Worm (Caenorhabditis elegans): Measurements from ENCODE around the gene elp-1.

DNA sequence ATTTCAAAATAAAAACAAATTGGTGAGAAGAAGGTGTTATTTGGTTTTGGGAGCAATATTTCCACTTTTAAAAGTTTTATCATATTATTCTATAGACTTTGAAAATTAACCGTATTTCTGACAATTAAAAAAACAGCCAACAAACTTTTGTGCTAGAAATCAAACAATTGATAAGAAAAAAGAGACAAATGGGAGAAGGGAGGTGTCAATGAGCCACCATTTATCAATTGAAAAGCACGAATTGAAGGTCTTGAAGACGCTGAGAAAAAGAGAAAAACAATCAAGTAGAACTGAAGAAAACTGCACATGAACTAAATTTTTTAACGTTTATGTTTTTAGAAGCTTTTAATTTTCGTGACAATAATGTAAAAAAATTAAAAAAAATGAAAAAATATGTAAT lies 885 bp upstream of the elp-1 start:
- TF ChIP-seq klf-2 (GFP tag; conservative IDR thresholded peaks at IDR 0.05) (no peak), cog-1 (tag; optimal IDR thresholded peaks at IDR 0.05) (no peak), flt-1 (GFP tag; IDR thresholded peaks at IDR 0.05) (no peak)
